Worm (Caenorhabditis elegans) whole organism, L2 larva: ENCODE measurements around the gene T24E12.10.

ENCODE experiments used
- C34F6.9 ChIP-seq: fragments of 150-350 bp; optimal IDR thresholded peaks from 2 replicates; lab custom pipeline; 2014; ENCODE audit warnings: missing biosample characterization, missing genetic modification characterization
- F13H6.1 ChIP-seq: sonication (generic microtip); optimal IDR thresholded peaks from 2 replicates; lab custom pipeline; 2016; ENCODE audit warnings: missing genetic modification characterization, missing compliant biosample characterization
- Y55F3AM.14 ChIP-seq: fragments of 200-800 bp; sonication (Bioruptor generic); optimal IDR thresholded peaks from 2 replicates; lab custom pipeline; 2018; ENCODE audit warnings: mild to moderate bottlenecking, missing genetic modification characterization, missing compliant biosample characterization
- alr-1 ChIP-seq: fragments of 150-350 bp; optimal IDR thresholded peaks from 2 replicates; lab custom pipeline; 2014; ENCODE audit warnings: missing biosample characterization, missing genetic modification characterization
- aly-2 ChIP-seq: fragments of 150-350 bp; optimal IDR thresholded peaks from 2 replicates; lab custom pipeline; 2014; ENCODE audit warnings: missing biosample characterization, missing genetic modification characterization
- ama-1 ChIP-seq: fragments of 150-350 bp; optimal IDR thresholded peaks from 2 replicates; lab custom pipeline; 2018; ENCODE audit warnings: inconsistent platforms
- blmp-1 ChIP-seq: sonication (generic microtip); optimal IDR thresholded peaks from 2 replicates; lab custom pipeline; 2017; ENCODE audit warnings: missing genetic modification characterization, mild to moderate bottlenecking, missing compliant biosample characterization, antibody characterized with exemption, moderate library complexity; ENCODE audit not compliant: insufficient read depth
- ceh-16 ChIP-seq: fragments of 150-350 bp; optimal IDR thresholded peaks from 2 replicates; lab custom pipeline; 2014; ENCODE audit warnings: missing biosample characterization, missing genetic modification characterization
- crh-2 ChIP-seq: sonication (generic microtip); optimal IDR thresholded peaks from 2 replicates; lab custom pipeline; 2017; ENCODE audit warnings: missing biosample characterization, missing genetic modification characterization
- dmd-4 ChIP-seq: sonication (generic microtip); optimal IDR thresholded peaks from 2 replicates; lab custom pipeline; 2017; ENCODE audit warnings: missing biosample characterization, missing genetic modification characterization
- egl-27 ChIP-seq: sonication (generic microtip); optimal IDR thresholded peaks from 3 replicates; lab custom pipeline; 2017; ENCODE audit warnings: missing biosample characterization, missing genetic modification reagents, missing genetic modification characterization
- elt-1 ChIP-seq: fragments of 150-350 bp; optimal IDR thresholded peaks from 2 replicates; lab custom pipeline; 2014; ENCODE audit warnings: missing biosample characterization, missing genetic modification characterization
- elt-3 ChIP-seq: sonication (generic microtip); optimal IDR thresholded peaks from 2 replicates; lab custom pipeline; 2017; ENCODE audit warnings: missing biosample characterization, missing genetic modification characterization
- fos-1 ChIP-seq: fragments of 150-350 bp; optimal IDR thresholded peaks from 2 replicates; lab custom pipeline; 2014; ENCODE audit warnings: missing biosample characterization, missing genetic modification characterization
- lin-11 ChIP-seq: fragments of 150-350 bp; sonication (generic microtip); optimal IDR thresholded peaks from 2 replicates; lab custom pipeline; 2014; ENCODE audit warnings: missing biosample characterization, missing genetic modification characterization, inconsistent platforms, mixed read lengths
- lin-13 ChIP-seq: fragments of 150-350 bp; optimal IDR thresholded peaks from 2 replicates; lab custom pipeline; 2014; ENCODE audit warnings: missing biosample characterization, missing genetic modification reagents, missing genetic modification characterization
- lin-39 ChIP-seq: fragments of 150-350 bp; optimal IDR thresholded peaks from 2 replicates; lab custom pipeline; 2014; ENCODE audit warnings: missing biosample characterization, missing genetic modification reagents, missing genetic modification characterization
- lsy-2 ChIP-seq, 2 experiments: fragments of 150-350 bp in 1 of 2; sonication (generic microtip) in 1 of 2; optimal IDR thresholded peaks; 2 replicates each; lab custom pipeline; 2014 to 2017; ENCODE audit warnings: missing biosample characterization in 2 of 2, missing genetic modification characterization in 2 of 2
- mab-5 ChIP-seq: fragments of 150-350 bp; optimal IDR thresholded peaks from 2 replicates; lab custom pipeline; 2014; ENCODE audit warnings: missing biosample characterization, missing genetic modification characterization
- mbf-1 ChIP-seq: sonication (generic microtip); optimal IDR thresholded peaks from 2 replicates; lab custom pipeline; 2017; ENCODE audit warnings: missing biosample characterization, missing genetic modification characterization
- mdl-1 ChIP-seq, 2 experiments: fragments of 150-350 bp in 1 of 2; sonication (generic microtip) in 1 of 2; optimal IDR thresholded peaks; 2 replicates each; lab custom pipeline; 2017; ENCODE audit warnings: missing biosample characterization in 2 of 2, missing genetic modification characterization in 2 of 2
- nhr-10 ChIP-seq: sonication (generic microtip); optimal IDR thresholded peaks from 2 replicates; lab custom pipeline; 2017; ENCODE audit warnings: missing biosample characterization, missing genetic modification characterization
- nhr-129 ChIP-seq: fragments of 150-350 bp; optimal IDR thresholded peaks from 2 replicates; lab custom pipeline; 2014; ENCODE audit warnings: missing biosample characterization, missing genetic modification characterization
- nhr-21 ChIP-seq: fragments of 150-350 bp; optimal IDR thresholded peaks from 2 replicates; lab custom pipeline; 2014; ENCODE audit warnings: missing biosample characterization, missing genetic modification characterization
- nhr-23 ChIP-seq: fragments of 150-350 bp; optimal IDR thresholded peaks from 2 replicates; lab custom pipeline; 2014; ENCODE audit warnings: missing biosample characterization, missing genetic modification reagents, missing genetic modification characterization
- nhr-237 ChIP-seq: fragments of 150-350 bp; optimal IDR thresholded peaks from 2 replicates; lab custom pipeline; 2014; ENCODE audit warnings: missing biosample characterization, missing genetic modification characterization
- nhr-25 ChIP-seq: fragments of 150-350 bp; sonication (generic microtip); optimal IDR thresholded peaks from 3 replicates; lab custom pipeline; 2014; ENCODE audit warnings: missing biosample characterization, missing genetic modification characterization
- nhr-6 ChIP-seq: fragments of 150-350 bp; optimal IDR thresholded peaks from 2 replicates; lab custom pipeline; 2014; ENCODE audit warnings: missing biosample characterization, missing genetic modification characterization
- sem-4 ChIP-seq: fragments of 150-350 bp; optimal IDR thresholded peaks from 2 replicates; lab custom pipeline; 2014; ENCODE audit warnings: missing biosample characterization, missing genetic modification reagents, missing genetic modification characterization
- sma-3 ChIP-seq: sonication (generic microtip); optimal IDR thresholded peaks from 2 replicates; lab custom pipeline; 2016; ENCODE audit warnings: missing genetic modification reagents, missing genetic modification characterization, missing compliant biosample characterization
- sma-9 ChIP-seq, 2 experiments: fragments of 150-350 bp in 1 of 2; sonication (generic microtip) in 1 of 2; optimal IDR thresholded peaks; 2 replicates each; lab custom pipeline; 2014 to 2016; ENCODE audit warnings: missing genetic modification characterization in 2 of 2, mild to moderate bottlenecking in 1 of 2, missing biosample characterization in 1 of 2, missing compliant biosample characterization in 1 of 2, missing genetic modification reagents in 1 of 2, moderate library complexity in 1 of 2
- snpc-4 ChIP-seq: fragments of 150-350 bp; optimal IDR thresholded peaks from 2 replicates; lab custom pipeline; 2014; ENCODE audit warnings: missing biosample characterization, missing genetic modification characterization
- unc-55 ChIP-seq: fragments of 150-350 bp; sonication (generic microtip); optimal IDR thresholded peaks from 3 replicates; lab custom pipeline; 2014; ENCODE audit warnings: missing biosample characterization, missing genetic modification reagents, missing genetic modification characterization
- unc-62 ChIP-seq: fragments of 150-350 bp; optimal IDR thresholded peaks from 2 replicates; lab custom pipeline; 2014; ENCODE audit warnings: missing biosample characterization, missing genetic modification reagents, missing genetic modification characterization
- zag-1 ChIP-seq: fragments of 150-350 bp; optimal IDR thresholded peaks from 2 replicates; lab custom pipeline; 2014; ENCODE audit warnings: missing biosample characterization, missing genetic modification characterization
- ztf-11 ChIP-seq: sonication (generic microtip); optimal IDR thresholded peaks from 2 replicates; lab custom pipeline; 2017; ENCODE audit warnings: missing biosample characterization, missing genetic modification characterization
- ztf-4 ChIP-seq: fragments of 150-350 bp; optimal IDR thresholded peaks from 2 replicates; lab custom pipeline; 2014; ENCODE audit warnings: missing biosample characterization, missing genetic modification characterization

Gene T24E12.10

DNA sequence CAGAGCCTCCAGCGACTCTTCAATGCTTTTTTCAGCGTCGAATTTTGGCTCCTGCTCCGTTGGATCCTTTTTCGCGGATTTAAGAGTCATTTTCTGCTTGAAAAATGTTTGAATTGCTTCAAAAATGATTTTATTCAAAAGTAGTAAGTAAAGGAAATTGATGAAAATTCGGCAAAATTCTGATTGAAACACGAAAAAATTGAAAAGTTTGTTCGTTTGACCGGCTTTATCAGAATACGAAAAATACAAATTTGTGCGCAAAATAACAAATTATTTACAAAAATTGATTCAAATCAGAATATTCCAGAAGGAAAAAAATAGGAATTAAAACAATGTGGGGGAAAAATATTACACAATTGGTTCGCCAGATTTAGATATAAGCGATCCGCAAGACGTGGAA, 33.9 kb upstream of the T24E12.10 start, which contains the start of gene F54D10.4:
TSS of gene F54D10.4 (minus strand) at position 101 of the 400 bp plus-strand sequence.
- TF ChIP-seq blmp-1 (tag; lab: Kevin White, UChicago) = no peak
- no peak for TF ChIP-seq ztf-11 (tag; lab: Kevin White, UChicago)
- TF ChIP-seq C34F6.9 = no peak
- no peak for TF ChIP-seq ztf-4
- no peak for TF ChIP-seq Y55F3AM.14 (GFP tag; lab: Kevin White, UChicago)
- no peak for TF ChIP-seq nhr-129
- TF ChIP-seq aly-2 (tag; lab: Kevin White, UChicago) = no peak
- no peak for TF ChIP-seq alr-1 (tag; lab: Kevin White, UChicago)
- TF ChIP-seq sma-3 (GFP tag; lab: Kevin White, UChicago) = no peak
- TF ChIP-seq snpc-4 (tag; lab: Kevin White, UChicago) = no peak
- TF ChIP-seq lin-13 (GFP tag; lab: Kevin White, UChicago) = no peak
- TF ChIP-seq lin-39 (tag; lab: Kevin White, UChicago) = no peak
- no peak for TF ChIP-seq elt-3 (tag; lab: Kevin White, UChicago)
- no peak for TF ChIP-seq mbf-1 (tag; lab: Kevin White, UChicago)
- TF ChIP-seq elt-1 = no peak
- no peak for TF ChIP-seq unc-55 (GFP tag; lab: Kevin White, UChicago)
- TF ChIP-seq, all 48 proteins: peak for 0

DNA sequence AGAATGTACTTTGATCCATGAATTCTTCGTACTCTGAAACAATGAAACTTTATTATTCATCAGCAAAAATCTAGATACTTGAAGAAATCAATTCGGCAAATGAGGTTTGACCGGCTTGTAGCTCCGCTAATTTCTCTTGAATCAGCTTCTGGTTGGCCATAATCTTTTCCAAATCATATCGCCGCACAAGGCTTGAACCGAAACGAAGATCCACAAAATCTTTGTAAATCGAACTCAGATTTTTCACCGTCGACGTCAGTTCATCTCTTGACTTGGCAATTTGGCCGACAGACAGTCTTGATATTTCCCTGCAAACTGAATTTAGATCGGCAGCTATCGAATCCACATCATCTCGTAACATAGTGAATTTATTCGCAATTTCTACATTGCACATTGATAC, 32.5 kb upstream of the T24E12.10 start:
- TF ChIP-seq crh-2 (tag; lab: Kevin White, UChicago) (no peak), mab-5 (tag; lab: Kevin White, UChicago) (no peak), lin-11 (tag; lab: Kevin White, UChicago) (no peak)
- TF ChIP-seq, all 48 proteins: peak for 0

DNA sequence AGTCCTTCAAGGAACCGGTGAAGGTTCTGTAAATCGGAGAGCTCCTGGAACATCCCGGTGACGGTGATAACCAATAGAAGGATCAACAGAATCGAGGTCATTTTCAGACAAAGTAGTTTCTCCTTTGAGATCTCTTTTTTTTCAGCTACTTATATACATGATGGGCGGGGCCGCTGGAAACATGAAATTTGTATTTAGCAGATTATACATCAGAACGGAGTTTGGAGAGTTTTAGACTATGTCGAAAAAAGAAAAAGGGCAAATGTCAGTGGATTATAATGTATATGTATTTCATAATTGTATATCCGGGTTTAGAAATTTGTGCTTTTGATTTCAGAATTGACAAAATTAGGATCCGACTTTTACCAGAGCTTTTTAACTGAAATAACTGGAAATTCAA, 30.2 kb upstream of the T24E12.10 start, which contains the start of gene ins-32:
TSS of gene ins-32 (minus strand) at position 101 of the 400 bp plus-strand sequence.
- no peak for TF ChIP-seq egl-27
- TF ChIP-seq nhr-25 = no peak
- no peak for TF ChIP-seq dmd-4
- no peak for TF ChIP-seq nhr-21 (tag; lab: Kevin White, UChicago)
- TF ChIP-seq mdl-1 (tag; optimal IDR thresholded peaks at IDR 0.05; lab: Kevin White, UChicago) = no peak
- no peak for TF ChIP-seq snpc-4 (tag; lab: Kevin White, UChicago)
- TF ChIP-seq aly-2 (tag; lab: Kevin White, UChicago) = no peak
- no peak for TF ChIP-seq ama-1 (lab: Kevin White, UChicago)
- no peak for TF ChIP-seq sma-9 (GFP tag; optimal IDR thresholded peaks at IDR 0.05; lab: Kevin White, UChicago)
- TF ChIP-seq sma-9 (tag; optimal IDR thresholded peaks at IDR 0.05; lab: Kevin White, UChicago) = no peak
- no peak for TF ChIP-seq F13H6.1 (tag; lab: Kevin White, UChicago)
- TF ChIP-seq nhr-237 (tag; lab: Kevin White, UChicago) = no peak
- no peak for TF ChIP-seq nhr-10 (tag; lab: Kevin White, UChicago)
- no peak for TF ChIP-seq nhr-23
- TF ChIP-seq blmp-1 (tag; lab: Kevin White, UChicago) = no peak
- no peak for TF ChIP-seq mab-5 (tag; lab: Kevin White, UChicago)
- no peak for TF ChIP-seq crh-2 (tag; lab: Kevin White, UChicago)

DNA sequence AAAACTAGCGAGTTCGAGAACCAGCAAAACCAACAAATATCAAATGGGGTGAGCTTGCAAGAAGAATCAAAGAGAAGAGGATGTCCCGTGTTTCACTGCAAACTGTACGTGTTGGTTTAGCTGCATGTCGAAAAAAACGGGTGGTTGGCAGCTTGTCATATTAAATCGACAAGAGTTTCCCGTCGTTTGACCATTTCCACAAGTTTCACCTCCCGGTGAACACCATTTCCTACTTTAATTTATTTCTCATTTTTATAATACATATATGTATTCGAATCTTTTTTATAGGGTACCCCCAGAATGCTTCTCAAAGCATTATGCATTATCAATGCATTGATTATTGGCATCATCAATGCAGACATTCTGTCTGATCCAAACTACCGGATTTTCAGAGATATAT, 22.3 kb upstream of the T24E12.10 start, which contains the start of gene Y8A9A.2:
TSS of gene Y8A9A.2 (plus strand) at position 301 of the 400 bp plus-strand sequence.
- TF ChIP-seq dmd-4 (no peak), fos-1 (tag; lab: Kevin White, UChicago) (no peak), mbf-1 (tag; lab: Kevin White, UChicago) (no peak), sem-4 (tag; lab: Kevin White, UChicago) (no peak), nhr-6 (no peak), nhr-21 (tag; lab: Kevin White, UChicago) (no peak), ceh-16 (no peak), unc-62 (no peak), zag-1 (tag; lab: Kevin White, UChicago) (no peak), lin-39 (tag; lab: Kevin White, UChicago) (no peak), lsy-2 (tag; optimal IDR thresholded peaks at IDR 0.05; lab: Kevin White, UChicago) (no peak), snpc-4 (tag; lab: Kevin White, UChicago) (no peak), egl-27 (no peak)
